Fruit fly (Drosophila melanogaster) whole organism, embryonic: ENCODE measurements around the gene DAAM.
A peak's percentile ranks its signal among the peaks of the same experiment; 100 is the strongest.

Experiments
- ATbp ChIP-seq: fragments of 200-800 bp; sonication (Bioruptor generic); optimal IDR thresholded peaks from 2 replicates; lab custom pipeline; 2017; ENCODE audit warnings: missing biosample characterization, mild to moderate bottlenecking, missing genetic modification characterization, missing genetic modification reagents
- BtbVII ChIP-seq: fragments of 200-800 bp; sonication (Bioruptor generic); optimal IDR thresholded peaks from 3 replicates; lab custom pipeline; 2017; ENCODE audit warnings: missing biosample characterization, mild to moderate bottlenecking, missing genetic modification characterization
- CG10366 ChIP-seq: fragments of 200-800 bp; sonication (Bioruptor generic); IDR thresholded peaks from 2 replicates; pipeline ENCODE4 v1.3.6; 2022; ENCODE audit warnings: missing biosample characterization, missing genetic modification characterization
- CG10959 ChIP-seq: fragments of 200-800 bp; sonication (Bioruptor generic); IDR thresholded peaks from 2 replicates; pipeline ENCODE4 v1.3.6; 2022; ENCODE audit warnings: missing biosample characterization, missing genetic modification characterization
- CG11398 ChIP-seq: fragments of 200-800 bp; sonication (Bioruptor generic); optimal IDR thresholded peaks from 2 replicates; lab custom pipeline; 2016; ENCODE audit warnings: missing biosample characterization, missing genetic modification characterization
- CG11695 ChIP-seq: fragments of 200-800 bp; sonication (Bioruptor generic); IDR thresholded peaks from 3 replicates; pipeline ENCODE4 v1.3.6; 2022; ENCODE audit warnings: missing biosample characterization, missing genetic modification characterization
- CG12104 ChIP-seq: fragments of 200-800 bp; sonication (Bioruptor generic); optimal IDR thresholded peaks from 3 replicates; lab custom pipeline; 2016; ENCODE audit warnings: missing biosample characterization, missing genetic modification characterization
- CG13894 ChIP-seq: fragments of 200-800 bp; sonication (Bioruptor generic); optimal IDR thresholded peaks from 3 replicates; lab custom pipeline; 2018; ENCODE audit warnings: missing biosample characterization, mild to moderate bottlenecking, missing genetic modification characterization, moderate library complexity
- CG15696 ChIP-seq: fragments of 200-800 bp; sonication (Bioruptor generic); optimal IDR thresholded peaks from 2 replicates; lab custom pipeline; 2019; ENCODE audit warnings: missing biosample characterization, mild to moderate bottlenecking, missing genetic modification characterization, moderate library complexity
- CG17568 ChIP-seq: fragments of 200-800 bp; sonication (Bioruptor generic); optimal IDR thresholded peaks from 2 replicates; lab custom pipeline; 2018; ENCODE audit warnings: missing biosample characterization, mild to moderate bottlenecking, missing genetic modification characterization, moderate library complexity
- CG17802 ChIP-seq: fragments of 200-800 bp; sonication (Bioruptor generic); optimal IDR thresholded peaks from 2 replicates; lab custom pipeline; 2018; ENCODE audit warnings: missing biosample characterization, mild to moderate bottlenecking, missing genetic modification characterization, moderate library complexity
- CG1792 ChIP-seq: fragments of 200-800 bp; sonication (Bioruptor generic); optimal IDR thresholded peaks from 2 replicates; lab custom pipeline; 2016; ENCODE audit warnings: missing biosample characterization, missing genetic modification characterization
- CG3163 ChIP-seq: fragments of 200-800 bp; sonication (Bioruptor generic); optimal IDR thresholded peaks from 3 replicates; lab custom pipeline; 2016; ENCODE audit warnings: missing biosample characterization, missing genetic modification characterization
- CG32772 ChIP-seq: fragments of 200-800 bp; sonication (Bioruptor generic); IDR thresholded peaks from 2 replicates; pipeline ENCODE4 v1.3.6; 2022; ENCODE audit warnings: missing biosample characterization, missing genetic modification characterization
- CG3838 ChIP-seq: fragments of 200-800 bp; sonication (Bioruptor generic); optimal IDR thresholded peaks from 3 replicates; lab custom pipeline; 2016; ENCODE audit warnings: missing biosample characterization, missing genetic modification characterization
- CG4328 ChIP-seq: fragments of 200-800 bp; sonication (Bioruptor generic); optimal IDR thresholded peaks from 3 replicates; lab custom pipeline; 2017; ENCODE audit warnings: missing biosample characterization, missing genetic modification reagents, missing genetic modification characterization
- CG4707 ChIP-seq: fragments of 200-800 bp; sonication (Bioruptor generic); optimal IDR thresholded peaks from 2 replicates; lab custom pipeline; 2018; ENCODE audit warnings: missing biosample characterization, mild to moderate bottlenecking, missing genetic modification characterization, moderate library complexity
- CG4854 ChIP-seq: fragments of 200-800 bp; sonication (Bioruptor generic); optimal IDR thresholded peaks from 2 replicates; lab custom pipeline; 2016; ENCODE audit warnings: missing biosample characterization, missing genetic modification characterization, inconsistent platforms
- CG7963 ChIP-seq: fragments of 200-800 bp; sonication (Bioruptor generic); IDR thresholded peaks from 3 replicates; pipeline ENCODE4 v1.3.6; 2022; ENCODE audit warnings: missing biosample characterization, missing genetic modification characterization; ENCODE audit not compliant: partially characterized antibody
- CG8944 ChIP-seq: fragments of 200-800 bp; sonication (Bioruptor generic); optimal IDR thresholded peaks from 3 replicates; lab custom pipeline; 2016; ENCODE audit warnings: missing biosample characterization, missing genetic modification characterization
- CG9727 ChIP-seq: fragments of 200-800 bp; sonication (Bioruptor generic); optimal IDR thresholded peaks from 3 replicates; lab custom pipeline; 2017; ENCODE audit warnings: missing biosample characterization, mild to moderate bottlenecking, missing genetic modification characterization
- Doc3 ChIP-seq: fragments of 200-800 bp; sonication (Bioruptor generic); IDR thresholded peaks from 3 replicates; pipeline ENCODE4 v1.3.6; 2022; ENCODE audit warnings: missing biosample characterization, missing genetic modification characterization; ENCODE audit not compliant: partially characterized antibody
- ERR ChIP-seq: fragments of 200-800 bp; sonication (Bioruptor generic); optimal IDR thresholded peaks from 2 replicates; lab custom pipeline; 2016; ENCODE audit warnings: missing biosample characterization, missing genetic modification characterization
- Fer2 ChIP-seq: fragments of 200-800 bp; sonication (Bioruptor generic); optimal IDR thresholded peaks from 2 replicates; lab custom pipeline; 2018; ENCODE audit warnings: missing biosample characterization, mild to moderate bottlenecking, missing genetic modification characterization, moderate library complexity
- Gug ChIP-seq: fragments of 200-800 bp; sonication (Bioruptor generic); IDR thresholded peaks from 4 replicates; pipeline ENCODE4 v1.3.6; 2022; ENCODE audit warnings: missing biosample characterization, missing genetic modification characterization
- Lpt ChIP-seq: fragments of >200 bp; optimal IDR thresholded peaks from 2 replicates; lab custom pipeline; 2018; ENCODE audit warnings: missing biosample characterization, missing genetic modification characterization
- Nf-YB ChIP-seq: fragments of 200-800 bp; sonication (Bioruptor generic); optimal IDR thresholded peaks from 3 replicates; lab custom pipeline; 2019; ENCODE audit warnings: missing biosample characterization, mild to moderate bottlenecking, missing genetic modification characterization, moderate library complexity
- NfI ChIP-seq: fragments of 200-800 bp; sonication (Bioruptor generic); optimal IDR thresholded peaks from 3 replicates; lab custom pipeline; 2018; ENCODE audit warnings: missing biosample characterization, mild to moderate bottlenecking, missing genetic modification characterization, moderate library complexity
- Opbp ChIP-seq: fragments of 200-800 bp; sonication (Bioruptor generic); IDR thresholded peaks from 3 replicates; pipeline ENCODE4 v1.3.6; 2022; ENCODE audit warnings: missing biosample characterization, missing genetic modification characterization; ENCODE audit not compliant: partially characterized antibody
- cas ChIP-seq: fragments of 200-800 bp; sonication (Bioruptor generic); IDR thresholded peaks from 2 replicates; pipeline ENCODE4 v1.3.6; 2022; ENCODE audit warnings: missing biosample characterization, missing genetic modification characterization
- crol ChIP-seq: fragments of 200-800 bp; sonication (Bioruptor generic); IDR thresholded peaks from 2 replicates; pipeline ENCODE4 v1.3.6; 2022; ENCODE audit warnings: missing biosample characterization, missing genetic modification characterization
- ems ChIP-seq: fragments of 200-800 bp; sonication (Bioruptor generic); optimal IDR thresholded peaks from 3 replicates; lab custom pipeline; 2016; ENCODE audit warnings: missing biosample characterization, missing genetic modification characterization
- fru ChIP-seq: fragments of >200 bp; optimal IDR thresholded peaks from 2 replicates; lab custom pipeline; 2017
- ftz-f1 ChIP-seq: fragments of 200-800 bp; sonication (Bioruptor generic); optimal IDR thresholded peaks from 2 replicates; lab custom pipeline; 2016; ENCODE audit warnings: missing biosample characterization, missing genetic modification characterization
- gce ChIP-seq: fragments of 200-800 bp; sonication (Bioruptor generic); IDR thresholded peaks from 3 replicates; pipeline ENCODE4 v1.3.6; 2022; ENCODE audit warnings: missing biosample characterization, missing genetic modification characterization
- gcm2 ChIP-seq: fragments of 200-800 bp; sonication (Bioruptor generic); optimal IDR thresholded peaks from 2 replicates; lab custom pipeline; 2016; ENCODE audit warnings: missing biosample characterization, missing genetic modification characterization
- gsb-n ChIP-seq: fragments of 200-800 bp; sonication (Bioruptor generic); optimal IDR thresholded peaks from 3 replicates; lab custom pipeline; 2018; ENCODE audit warnings: missing biosample characterization, mild to moderate bottlenecking, missing genetic modification characterization
- hkb ChIP-seq, 2 experiments: fragments of 200-800 bp in 1 of 2; fragments of >200 bp in 1 of 2; sonication (Bioruptor generic) in 1 of 2; IDR thresholded peaks in 1 of 2; optimal IDR thresholded peaks in 1 of 2; 2 replicates each; pipeline versions ENCODE4 v1.3.6 to Lab custom; 2017 to 2022; ENCODE audit warnings: missing biosample characterization in 1 of 2, missing genetic modification characterization in 1 of 2
- hth ChIP-seq: fragments of >200 bp; optimal IDR thresholded peaks from 2 replicates; lab custom pipeline; 2017; ENCODE audit warnings: inconsistent platforms
- ind ChIP-seq: fragments of 200-800 bp; sonication (Bioruptor generic); optimal IDR thresholded peaks from 3 replicates; lab custom pipeline; 2016; ENCODE audit warnings: missing biosample characterization, missing genetic modification characterization
- kay ChIP-seq: fragments of 200-800 bp; sonication (Bioruptor generic); optimal IDR thresholded peaks from 2 replicates; lab custom pipeline; 2016; ENCODE audit warnings: missing biosample characterization, missing genetic modification characterization
- lov ChIP-seq, 2 experiments: fragments of 200-800 bp in 1 of 2; fragments of >200 bp in 1 of 2; sonication (Bioruptor generic) in 1 of 2; IDR thresholded peaks in 1 of 2; optimal IDR thresholded peaks in 1 of 2; 2 replicates in 1 of 2; 3 replicates in 1 of 2; pipeline versions ENCODE4 v1.3.6 to Lab custom; 2017 to 2022; ENCODE audit warnings: missing biosample characterization in 1 of 2, missing genetic modification characterization in 1 of 2
- org-1 ChIP-seq: fragments of 200-800 bp; sonication (Bioruptor generic); optimal IDR thresholded peaks from 2 replicates; lab custom pipeline; 2017; ENCODE audit warnings: missing biosample characterization, missing genetic modification characterization
- run ChIP-seq: fragments of 200-800 bp; sonication (Bioruptor generic); optimal IDR thresholded peaks from 3 replicates; lab custom pipeline; 2018; ENCODE audit warnings: missing biosample characterization, mild to moderate bottlenecking, missing genetic modification characterization
- sd ChIP-seq: fragments of 200-800 bp; sonication (Bioruptor generic); optimal IDR thresholded peaks from 3 replicates; lab custom pipeline; 2018; ENCODE audit warnings: missing biosample characterization, mild to moderate bottlenecking, missing genetic modification characterization, moderate library complexity
- sim ChIP-seq: fragments of 200-800 bp; sonication (Bioruptor generic); IDR thresholded peaks from 2 replicates; pipeline ENCODE4 v1.3.6; 2022; ENCODE audit warnings: missing biosample characterization, missing genetic modification characterization
- so ChIP-seq: fragments of 200-800 bp; sonication (Bioruptor generic); IDR thresholded peaks from 3 replicates; pipeline ENCODE4 v1.3.6; 2022; ENCODE audit warnings: missing biosample characterization, missing genetic modification characterization
- toy ChIP-seq: fragments of 200-800 bp; sonication (Bioruptor generic); IDR thresholded peaks from 2 replicates; pipeline ENCODE4 v1.3.6; 2022; ENCODE audit warnings: missing biosample characterization, missing genetic modification characterization
- vfl ChIP-seq: fragments of 200-800 bp; sonication (Bioruptor generic); optimal IDR thresholded peaks from 2 replicates; lab custom pipeline; 2016; ENCODE audit warnings: missing biosample characterization, missing genetic modification characterization

Gene DAAM

dm6 chrX:1275018-1275820 lies 46.9 kb downstream of the DAAM start, which contains the start of gene Atf3 (continued):
- TF ChIP-seq sd (tag; lab: Kevin White, UChicago), result peak; percentile 97
- TF ChIP-seq ATbp, result peak; percentile 99
- no peak for TF ChIP-seq lov (optimal IDR thresholded peaks at IDR 0.05; lab: Kevin White, UChicago)
- TF ChIP-seq lov (GFP tag; IDR thresholded peaks at IDR 0.05; lab: Robert Waterston, UW), result peak; percentile 89
- peak; percentile 95 for TF ChIP-seq gsb-n (tag; lab: Kevin White, UChicago)
- no peak for TF ChIP-seq Opbp (GFP tag; lab: Robert Waterston, UW)
- peak; percentile 98 for TF ChIP-seq CG3838 (GFP tag; lab: Kevin White, UChicago)
- TF ChIP-seq Nf-YB (GFP tag; lab: Kevin White, UChicago), result peak; percentile 90
- peak; percentile 92 for TF ChIP-seq sim (GFP tag; lab: Robert Waterston, UW)
- TF ChIP-seq CG11398 (GFP tag; lab: Kevin White, UChicago), result peak; percentile 99
- no peak for TF ChIP-seq fru (lab: Kevin White, UChicago)
- peak; percentile 99 for TF ChIP-seq Gug (GFP tag; lab: Robert Waterston, UW)
- TF ChIP-seq hth, result no peak
- peak; percentile 98 for TF ChIP-seq CG4328
- peak; percentile 99 for TF ChIP-seq CG13894
- peak; percentile 98 for TF ChIP-seq ERR (GFP tag; lab: Kevin White, UChicago)
- peak; percentile 100 for TF ChIP-seq org-1
- peak; percentile 95 for TF ChIP-seq toy (GFP tag; lab: Robert Waterston, UW)
- TF ChIP-seq CG15696 (tag; lab: Kevin White, UChicago), result peak; percentile 92
- peak; percentile 99 for TF ChIP-seq CG11695 (GFP tag; lab: Robert Waterston, UW)
- peak; percentile 91 for TF ChIP-seq crol (GFP tag; lab: Robert Waterston, UW)
- peak; percentile 84 for TF ChIP-seq ftz-f1 (GFP tag; lab: Kevin White, UChicago)
- TF ChIP-seq Lpt (GFP tag; lab: Kevin White, UChicago), result no peak
- peak; percentile 100 for TF ChIP-seq ind (GFP tag; lab: Kevin White, UChicago)
- peak; percentile 90 for TF ChIP-seq CG10959 (GFP tag; lab: Robert Waterston, UW)
- TF ChIP-seq CG7963 (GFP tag; lab: Robert Waterston, UW), result no peak
- TF ChIP-seq CG8944, result peak; percentile 99
- peak; percentile 97 for TF ChIP-seq CG17568 (GFP tag; lab: Kevin White, UChicago)
- TF ChIP-seq CG4707 (GFP tag; lab: Kevin White, UChicago), result peak; percentile 92
- TF ChIP-seq vfl (GFP tag; lab: Kevin White, UChicago), result peak; percentile 99
- TF ChIP-seq NfI, result peak; percentile 99
- TF ChIP-seq kay (GFP tag; lab: Kevin White, UChicago), result peak; percentile 97
- TF ChIP-seq CG3163 (GFP tag; lab: Kevin White, UChicago), result peak; percentile 94
- peak; percentile 98 for TF ChIP-seq so (GFP tag; lab: Robert Waterston, UW)
- TF ChIP-seq ems (GFP tag; lab: Kevin White, UChicago), result peak; percentile 99
- peak; percentile 90 for TF ChIP-seq CG17802 (tag; lab: Kevin White, UChicago)
- TF ChIP-seq BtbVII (GFP tag; lab: Kevin White, UChicago), result peak; percentile 99
- TF ChIP-seq Fer2 (tag; lab: Kevin White, UChicago), result peak; percentile 99
- peak; percentile 95 for TF ChIP-seq gce (GFP tag; lab: Robert Waterston, UW)
- TF ChIP-seq CG9727 (GFP tag; lab: Kevin White, UChicago), result peak; percentile 99
- no peak for TF ChIP-seq hkb (optimal IDR thresholded peaks at IDR 0.05; lab: Kevin White, UChicago)
- TF ChIP-seq hkb (GFP tag; IDR thresholded peaks at IDR 0.05; lab: Robert Waterston, UW), result peak; percentile 98
- no peak for TF ChIP-seq Doc3 (GFP tag; lab: Robert Waterston, UW)
- TF ChIP-seq run (tag; lab: Kevin White, UChicago), result peak; percentile 99
- TF ChIP-seq CG32772, result peak; percentile 97
- peak; percentile 98 for TF ChIP-seq CG4854 (GFP tag; lab: Kevin White, UChicago)
- TF ChIP-seq CG10366 (GFP tag; lab: Robert Waterston, UW), result peak; percentile 98
- peak; percentile 97 for TF ChIP-seq cas (GFP tag; lab: Robert Waterston, UW)
- peak; percentile 99 for TF ChIP-seq CG1792 (GFP tag; lab: Kevin White, UChicago)
- TF ChIP-seq gcm2 (GFP tag; lab: Kevin White, UChicago), result peak; percentile 98
- TF ChIP-seq CG12104 (GFP tag; lab: Kevin White, UChicago), result peak; percentile 99
